Fruit fly (Drosophila melanogaster): ENCODE data around the gene RhoGEF3.
A peak's percentile ranks its signal among the peaks of the same experiment; 100 is the strongest.

Gene RhoGEF3

dm6 chr3L:246644-247199, 30.5 kb upstream of the RhoGEF3 start (continued):
- TF ChIP-seq sob (GFP tag; IDR thresholded peaks at IDR 0.05) (0 out of 2 replicates have a peak, but pooled peaks have one; percentile 42), CG4854 (GFP tag; optimal IDR thresholded peaks at IDR 0.05) (peak; percentile 49), CG33557 (GFP tag; optimal IDR thresholded peaks at IDR 0.05) (no peak), CG3726 (GFP tag; IDR thresholded peaks at IDR 0.05) (no peak), dpn (GFP tag; optimal IDR thresholded peaks at IDR 0.05) (peak; percentile 46 to 48), CG18619 (GFP tag; optimal IDR thresholded peaks at IDR 0.05) (no peak), ERR (GFP tag; optimal IDR thresholded peaks at IDR 0.05) (peak; percentile 24), ham (GFP tag; IDR thresholded peaks at IDR 0.05) (no peak), NfI (GFP tag; optimal IDR thresholded peaks at IDR 0.05) (no peak), CG13424 (tag; optimal IDR thresholded peaks at IDR 0.05) (peak; percentile 2), Dad (GFP tag; optimal IDR thresholded peaks at IDR 0.05) (peak; percentile 66), vvl (GFP tag; IDR thresholded peaks at IDR 0.05) (no peak), al (GFP tag; IDR thresholded peaks at IDR 0.05) (no peak), disco-r (GFP tag; optimal IDR thresholded peaks at IDR 0.05) (no peak), BtbVII (GFP tag; optimal IDR thresholded peaks at IDR 0.05) (no peak), br (optimal IDR thresholded peaks at IDR 0.05) (no peak), CG30020 (tag; optimal IDR thresholded peaks at IDR 0.05) (peak; percentile 73), CG10959 (GFP tag; IDR thresholded peaks at IDR 0.05) (no peak), CG8765 (GFP tag; IDR thresholded peaks at IDR 0.05) (peak; percentile 30; the same call in 1 of the 2 replicates), CG42726 (GFP tag; IDR thresholded peaks at IDR 0.05; ENCODE audit: partially characterized antibody) (peak; percentile 81), Doc2 (GFP tag; IDR thresholded peaks at IDR 0.05) (no peak), h (optimal IDR thresholded peaks at IDR 0.05) (no peak), CG16815 (GFP tag; optimal IDR thresholded peaks at IDR 0.05) (no peak), sim (GFP tag; IDR thresholded peaks at IDR 0.05) (no peak), cad (GFP tag; optimal IDR thresholded peaks at IDR 0.05) (no peak), Oaz (GFP tag; IDR thresholded peaks at IDR 0.05) (peak; percentile 10; the same call in 1 of the 2 replicates), CG10565 (GFP tag; optimal IDR thresholded peaks at IDR 0.05) (no peak), H2.0 (GFP tag; IDR thresholded peaks at IDR 0.05) (no peak; the same call in none of the 2 replicates), Dref (GFP tag; IDR thresholded peaks at IDR 0.05) (peak; percentile 97), Six4 (GFP tag; optimal IDR thresholded peaks at IDR 0.05) (no peak), hth (optimal IDR thresholded peaks at IDR 0.05) (no peak), gsb (GFP tag; IDR thresholded peaks at IDR 0.05) (peak; percentile 45; the same call in 1 of the 2 replicates), CG13296 (GFP tag; optimal IDR thresholded peaks at IDR 0.05) (no peak), Mes4 (GFP tag; optimal IDR thresholded peaks at IDR 0.05) (peak; percentile 49), Scr (GFP tag; IDR thresholded peaks at IDR 0.05; ENCODE audit: partially characterized antibody) (peak; percentile 61), D19A (tag; optimal IDR thresholded peaks at IDR 0.05) (no peak), lab (GFP tag; optimal IDR thresholded peaks at IDR 0.05) (no peak), scrt (GFP tag; optimal IDR thresholded peaks at IDR 0.05) (no peak), NC2α (GFP tag; optimal IDR thresholded peaks at IDR 0.05) (no peak), CG12104 (GFP tag; optimal IDR thresholded peaks at IDR 0.05) (no peak), CG14441 (GFP tag; IDR thresholded peaks at IDR 0.05) (0 out of 2 replicates have a peak, but pooled peaks have one; percentile 29), CG15514 (GFP tag; optimal IDR thresholded peaks at IDR 0.05) (peak; percentile 76), ems (GFP tag; optimal IDR thresholded peaks at IDR 0.05) (peak; percentile 27), pita (GFP tag; optimal IDR thresholded peaks at IDR 0.05) (no peak), CG5245 (GFP tag; optimal IDR thresholded peaks at IDR 0.05) (peak; percentile 30), peb (GFP tag; IDR thresholded peaks at IDR 0.05) (no peak), CG12744 (GFP tag; optimal IDR thresholded peaks at IDR 0.05) (peak; percentile 21), Bgb (GFP tag; IDR thresholded peaks at IDR 0.05; ENCODE audit: partially characterized antibody) (peak; percentile 75), Trl (optimal IDR thresholded peaks at IDR 0.05) (no peak), Trl (GFP tag; optimal IDR thresholded peaks at IDR 0.05) (peak; percentile 50), onecut (GFP tag; IDR thresholded peaks at IDR 0.05) (no peak; the same call in none of the 2 replicates), GATAe (GFP tag; conservative IDR thresholded peaks at IDR 0.05) (no peak), CG32772 (GFP tag; IDR thresholded peaks at IDR 0.05) (no peak)

Measured in whole organism, embryonic.